Worm (Caenorhabditis elegans) whole organism, L4/young adult: ENCODE data around the gene scl-2.

Experiments used
- dao-5 ChIP-seq: sonication (generic microtip); optimal IDR thresholded peaks from 2 replicates; lab custom pipeline; 2016; ENCODE audit warnings: missing genotype, missing genetic modification characterization, moderate library complexity, missing compliant biosample characterization
- him-1 ChIP-seq: sonication (generic microtip); optimal IDR thresholded peaks from 2 replicates; lab custom pipeline; 2016; ENCODE audit warnings: missing genotype, missing genetic modification reagents, missing genetic modification characterization, missing compliant biosample characterization

DNA sequence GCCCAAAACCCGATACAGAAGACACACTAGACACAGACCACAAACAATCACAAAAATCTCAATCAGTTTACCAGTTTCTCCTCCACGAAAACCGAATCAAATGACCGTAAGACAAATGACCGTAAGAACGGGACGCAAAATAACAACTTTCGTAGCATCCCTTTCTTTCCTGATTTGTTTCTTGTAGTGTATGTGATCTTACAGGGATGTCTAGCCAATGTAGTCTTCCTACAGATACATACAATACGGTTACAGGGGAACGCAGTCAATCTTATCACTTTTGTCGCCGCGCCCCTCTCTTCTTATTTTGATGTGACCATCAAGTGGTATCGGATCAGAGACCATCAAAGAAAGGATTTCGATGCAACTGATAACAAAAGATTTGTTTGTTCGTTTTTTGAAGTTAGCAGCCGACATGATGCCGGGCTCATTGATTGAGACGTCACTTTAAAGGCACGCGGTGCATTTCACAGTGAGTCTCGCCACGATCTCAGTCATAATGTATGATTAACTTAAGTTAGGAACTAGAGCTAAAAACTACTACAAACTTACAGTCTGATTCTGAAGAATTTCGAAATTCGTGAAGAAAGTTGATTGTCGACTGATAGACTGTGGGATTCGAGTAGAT, 18.2 kb downstream of the scl-2 start:
- no peak for TF ChIP-seq him-1 (tag; lab: Kevin White, UChicago)
- TF ChIP-seq dao-5 (tag; lab: Kevin White, UChicago): no peak
